Worm (Caenorhabditis elegans) whole organism, late embryonic: ENCODE results near the gene pgl-1.

Source experiments
- C38D4.7 ChIP-seq: fragments of 200-800 bp; sonication (Bioruptor generic); optimal IDR thresholded peaks from 2 replicates; lab custom pipeline; 2018; ENCODE audit warnings: mild to moderate bottlenecking, missing genetic modification characterization, moderate library complexity, missing compliant biosample characterization
- K02D7.2 ChIP-seq: sonication (generic microtip); optimal IDR thresholded peaks from 2 replicates; lab custom pipeline; 2017; ENCODE audit warnings: mild to moderate bottlenecking, missing genetic modification characterization, missing compliant biosample characterization
- K09A11.1 ChIP-seq: sonication (generic microtip); optimal IDR thresholded peaks from 2 replicates; lab custom pipeline; 2017; ENCODE audit warnings: antibody characterized with exemption, mild to moderate bottlenecking, missing genetic modification characterization, missing compliant biosample characterization; ENCODE audit not compliant: insufficient read depth
- ceh-14 ChIP-seq: sonication (generic microtip); optimal IDR thresholded peaks from 2 replicates; lab custom pipeline; 2016; ENCODE audit warnings: missing genotype, missing genetic modification characterization, missing compliant biosample characterization
- ceh-22 ChIP-seq: sonication (generic microtip); optimal IDR thresholded peaks from 2 replicates; lab custom pipeline; 2017; ENCODE audit warnings: missing biosample characterization, missing genetic modification characterization
- ceh-30 ChIP-seq: fragments of 150-350 bp; optimal IDR thresholded peaks from 2 replicates; lab custom pipeline; 2014; ENCODE audit warnings: missing biosample characterization, missing genetic modification characterization
- ceh-31 ChIP-seq: sonication (generic microtip); optimal IDR thresholded peaks from 2 replicates; lab custom pipeline; 2016; ENCODE audit warnings: missing genetic modification characterization, missing compliant biosample characterization
- ceh-34 ChIP-seq: sonication (generic microtip); optimal IDR thresholded peaks from 2 replicates; lab custom pipeline; 2016; ENCODE audit warnings: mild to moderate bottlenecking, missing genetic modification characterization, missing compliant biosample characterization
- ceh-48 ChIP-seq: sonication (generic microtip); optimal IDR thresholded peaks from 2 replicates; lab custom pipeline; 2016; ENCODE audit warnings: missing genetic modification characterization, inconsistent platforms, missing compliant biosample characterization
- dve-1 ChIP-seq: sonication (generic microtip); optimal IDR thresholded peaks from 2 replicates; lab custom pipeline; 2017; ENCODE audit warnings: antibody characterized with exemption, mild to moderate bottlenecking, missing genetic modification characterization, missing compliant biosample characterization
- ets-4 ChIP-seq: sonication (generic microtip); optimal IDR thresholded peaks from 2 replicates; lab custom pipeline; 2016; ENCODE audit warnings: missing genetic modification characterization, missing compliant biosample characterization
- eyg-1 ChIP-seq: sonication (generic microtip); optimal IDR thresholded peaks from 2 replicates; lab custom pipeline; 2016; ENCODE audit warnings: missing genotype, missing genetic modification characterization, missing compliant biosample characterization
- fax-1 ChIP-seq: sonication (generic microtip); optimal IDR thresholded peaks from 2 replicates; lab custom pipeline; 2016; ENCODE audit warnings: missing genotype, missing genetic modification characterization, missing compliant biosample characterization
- fkh-10 ChIP-seq: fragments of 150-350 bp; optimal IDR thresholded peaks from 2 replicates; lab custom pipeline; 2014; ENCODE audit warnings: missing biosample characterization, missing genetic modification reagents, missing genetic modification characterization
- hlh-30 ChIP-seq: sonication (generic microtip); optimal IDR thresholded peaks from 2 replicates; lab custom pipeline; 2017; ENCODE audit warnings: antibody characterized with exemption, missing genetic modification characterization, missing compliant biosample characterization; ENCODE audit not compliant: insufficient read depth
- hlh-6 ChIP-seq: sonication (generic microtip); optimal IDR thresholded peaks from 2 replicates; lab custom pipeline; 2016; ENCODE audit warnings: missing genotype, missing genetic modification characterization, missing compliant biosample characterization
- hlh-8 ChIP-seq: sonication (generic microtip); optimal IDR thresholded peaks from 2 replicates; lab custom pipeline; 2016; ENCODE audit warnings: missing genotype, missing genetic modification characterization, missing compliant biosample characterization
- lim-6 ChIP-seq: sonication (generic microtip); optimal IDR thresholded peaks from 2 replicates; lab custom pipeline; 2016; ENCODE audit warnings: missing genetic modification characterization, missing compliant biosample characterization
- mec-3 ChIP-seq: sonication (generic microtip); optimal IDR thresholded peaks from 2 replicates; lab custom pipeline; 2016; ENCODE audit warnings: borderline replicate concordance, missing genetic modification characterization, missing compliant biosample characterization
- nfya-1 ChIP-seq: sonication (generic microtip); optimal IDR thresholded peaks from 2 replicates; lab custom pipeline; 2017; ENCODE audit warnings: missing genetic modification characterization, mild to moderate bottlenecking, missing compliant biosample characterization, antibody characterized with exemption, moderate library complexity
- nhr-11 ChIP-seq: fragments of 150-350 bp; optimal IDR thresholded peaks from 2 replicates; lab custom pipeline; 2014; ENCODE audit warnings: missing biosample characterization, missing genetic modification characterization
- nhr-232 ChIP-seq: sonication (generic microtip); optimal IDR thresholded peaks from 2 replicates; lab custom pipeline; 2016; ENCODE audit warnings: missing genetic modification characterization, missing compliant biosample characterization
- pag-3 ChIP-seq: sonication (generic microtip); optimal IDR thresholded peaks from 2 replicates; lab custom pipeline; 2016; ENCODE audit warnings: missing compliant biosample characterization, missing genetic modification characterization, borderline replicate concordance
- pat-9 ChIP-seq: fragments of 200-800 bp; sonication (Bioruptor generic); optimal IDR thresholded peaks from 2 replicates; lab custom pipeline; 2018; ENCODE audit warnings: mild to moderate bottlenecking, missing genetic modification characterization, moderate library complexity, missing compliant biosample characterization
- pax-1 ChIP-seq: fragments of 150-350 bp; optimal IDR thresholded peaks from 2 replicates; lab custom pipeline; 2014; ENCODE audit warnings: missing biosample characterization, missing genetic modification characterization
- pha-2 ChIP-seq: sonication (generic microtip); optimal IDR thresholded peaks from 2 replicates; lab custom pipeline; 2017; ENCODE audit warnings: mild to moderate bottlenecking, missing genetic modification characterization, missing compliant biosample characterization
- pqm-1 ChIP-seq: sonication (generic microtip); optimal IDR thresholded peaks from 2 replicates; lab custom pipeline; 2016; ENCODE audit warnings: missing genetic modification characterization, missing compliant biosample characterization
- ref-2 ChIP-seq: sonication (generic microtip); optimal IDR thresholded peaks from 2 replicates; lab custom pipeline; 2016; ENCODE audit warnings: missing genetic modification characterization, missing compliant biosample characterization
- tbx-2 ChIP-seq: sonication (generic microtip); optimal IDR thresholded peaks from 2 replicates; lab custom pipeline; 2016; ENCODE audit warnings: missing genetic modification characterization, missing compliant biosample characterization
- unc-42 ChIP-seq: sonication (generic microtip); optimal IDR thresholded peaks from 2 replicates; lab custom pipeline; 2016; ENCODE audit warnings: missing genotype, missing genetic modification characterization, missing compliant biosample characterization
- unc-55 ChIP-seq: sonication (generic microtip); optimal IDR thresholded peaks from 2 replicates; lab custom pipeline; 2017; ENCODE audit warnings: missing biosample characterization, missing genetic modification reagents, missing genetic modification characterization
- unc-86 ChIP-seq: sonication (generic microtip); optimal IDR thresholded peaks from 2 replicates; lab custom pipeline; 2016; ENCODE audit warnings: missing genetic modification characterization, missing compliant biosample characterization
- zip-5 ChIP-seq: sonication (generic microtip); optimal IDR thresholded peaks from 2 replicates; lab custom pipeline; 2016; ENCODE audit warnings: missing genetic modification characterization, missing compliant biosample characterization

The pgl-1 gene

DNA sequence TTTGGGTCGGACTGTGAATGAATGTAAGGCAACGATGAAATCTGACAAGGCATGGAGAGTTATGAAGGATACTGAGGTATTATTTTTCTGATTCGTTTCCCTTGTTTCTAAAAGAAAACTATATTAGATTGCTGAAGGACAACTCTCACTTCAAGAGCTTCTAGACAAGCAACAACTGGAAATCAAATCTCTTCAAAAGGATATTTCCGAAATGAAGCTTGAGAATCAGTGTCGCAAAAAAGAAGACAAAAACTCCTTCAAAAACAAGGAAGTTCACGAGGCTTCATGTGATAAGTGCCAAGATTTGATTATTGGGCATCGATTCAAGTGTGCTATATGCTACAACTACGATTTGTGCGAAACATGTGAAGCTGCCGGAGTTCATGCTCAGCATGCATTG is 41.5 kb upstream of the pgl-1 start:
- TF ChIP-seq ets-4 (tag; lab: Kevin White, UChicago) (no peak), mec-3 (tag; lab: Kevin White, UChicago) (no peak), ref-2 (tag; lab: Kevin White, UChicago) (no peak), ceh-31 (no peak), zip-5 (tag; lab: Kevin White, UChicago) (no peak), fkh-10 (no peak), unc-86 (tag; lab: Kevin White, UChicago) (no peak), tbx-2 (tag; lab: Kevin White, UChicago) (no peak), eyg-1 (tag; lab: Kevin White, UChicago) (no peak)

DNA sequence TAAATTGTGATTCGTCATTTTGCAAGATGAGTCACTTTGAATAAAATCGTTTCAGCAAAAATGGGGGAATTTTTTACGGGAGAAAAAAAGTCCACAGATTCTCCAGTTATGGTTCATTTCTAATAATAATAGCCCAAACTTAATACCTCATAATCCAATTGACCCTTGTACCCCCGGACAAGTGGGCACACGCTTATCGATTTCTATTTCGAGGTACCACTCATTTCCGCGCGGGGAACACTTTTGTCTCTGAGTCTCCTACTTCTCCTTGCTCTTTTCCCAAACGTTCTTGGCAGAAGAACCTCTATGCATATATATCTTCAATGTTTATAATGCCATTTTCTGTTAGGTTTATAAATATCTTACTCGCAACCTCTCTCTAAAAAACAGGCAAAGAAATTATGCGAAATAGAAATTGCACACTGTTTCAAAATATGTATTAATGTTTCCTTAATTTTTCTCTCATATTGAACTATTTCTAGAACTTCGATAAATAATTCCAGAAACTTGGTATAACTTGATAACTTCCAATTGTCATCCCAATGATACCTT is 40.1 kb upstream of the pgl-1 start, which contains the start of gene gldi-4:
Gene gldi-4 (plus strand): TSS at position 502 of the 552 bp plus-strand sequence.
- TF ChIP-seq unc-42 (tag; lab: Kevin White, UChicago) (peak; percentile 22), lim-6 (tag; lab: Kevin White, UChicago) (no peak), ceh-30 (tag; lab: Kevin White, UChicago) (no peak), ceh-48 (tag; lab: Kevin White, UChicago) (peak; percentile 69)

DNA sequence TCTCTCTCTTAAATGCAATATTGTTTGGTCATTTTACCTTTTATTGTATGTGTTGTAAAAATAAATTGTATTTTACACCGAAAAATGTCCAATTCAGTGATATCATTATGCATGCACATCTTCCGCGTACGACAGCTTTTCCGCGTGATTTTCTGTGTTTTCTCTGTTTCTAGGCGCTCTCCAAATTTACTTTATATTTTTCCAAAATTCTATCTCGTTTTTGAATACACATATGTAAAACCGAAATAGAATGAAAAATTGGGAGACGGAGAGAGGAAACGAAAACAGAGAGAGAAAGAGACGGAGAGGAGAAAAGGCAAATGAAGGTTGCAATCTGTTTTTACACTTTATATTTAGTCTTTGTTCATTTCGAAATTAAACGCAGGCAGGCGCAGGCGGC is 39.4 kb upstream of the pgl-1 start:
- no peak for TF ChIP-seq unc-86 (tag; lab: Kevin White, UChicago)
- TF ChIP-seq hlh-30: peak; percentile 60
- TF ChIP-seq pat-9 (tag; lab: Kevin White, UChicago): no peak
- TF ChIP-seq hlh-6: no peak
- no peak for TF ChIP-seq nhr-232 (tag; lab: Kevin White, UChicago)
- TF ChIP-seq ceh-34 (tag; lab: Kevin White, UChicago): peak; percentile 13
- no peak for TF ChIP-seq C38D4.7 (GFP tag; lab: Kevin White, UChicago)
- TF ChIP-seq hlh-8 (tag; lab: Kevin White, UChicago): peak; percentile 2
- TF ChIP-seq unc-55 (GFP tag; lab: Kevin White, UChicago): peak; percentile 81
- TF ChIP-seq K02D7.2 (tag; lab: Kevin White, UChicago): no peak
- TF ChIP-seq lim-6 (tag; lab: Kevin White, UChicago): no peak
- no peak for TF ChIP-seq pha-2 (tag; lab: Kevin White, UChicago)
- TF ChIP-seq ceh-31: peak; percentile 33
- TF ChIP-seq pag-3: no peak
- TF ChIP-seq ceh-22 (tag; lab: Kevin White, UChicago): no peak
- TF ChIP-seq tbx-2 (tag; lab: Kevin White, UChicago): peak; percentile 11
- TF ChIP-seq unc-42 (tag; lab: Kevin White, UChicago): peak; percentile 52
- TF ChIP-seq nhr-11 (tag; lab: Kevin White, UChicago): no peak
- peak; percentile 14 for TF ChIP-seq dve-1 (tag; lab: Kevin White, UChicago)
- peak; percentile 61 for TF ChIP-seq nfya-1

DNA sequence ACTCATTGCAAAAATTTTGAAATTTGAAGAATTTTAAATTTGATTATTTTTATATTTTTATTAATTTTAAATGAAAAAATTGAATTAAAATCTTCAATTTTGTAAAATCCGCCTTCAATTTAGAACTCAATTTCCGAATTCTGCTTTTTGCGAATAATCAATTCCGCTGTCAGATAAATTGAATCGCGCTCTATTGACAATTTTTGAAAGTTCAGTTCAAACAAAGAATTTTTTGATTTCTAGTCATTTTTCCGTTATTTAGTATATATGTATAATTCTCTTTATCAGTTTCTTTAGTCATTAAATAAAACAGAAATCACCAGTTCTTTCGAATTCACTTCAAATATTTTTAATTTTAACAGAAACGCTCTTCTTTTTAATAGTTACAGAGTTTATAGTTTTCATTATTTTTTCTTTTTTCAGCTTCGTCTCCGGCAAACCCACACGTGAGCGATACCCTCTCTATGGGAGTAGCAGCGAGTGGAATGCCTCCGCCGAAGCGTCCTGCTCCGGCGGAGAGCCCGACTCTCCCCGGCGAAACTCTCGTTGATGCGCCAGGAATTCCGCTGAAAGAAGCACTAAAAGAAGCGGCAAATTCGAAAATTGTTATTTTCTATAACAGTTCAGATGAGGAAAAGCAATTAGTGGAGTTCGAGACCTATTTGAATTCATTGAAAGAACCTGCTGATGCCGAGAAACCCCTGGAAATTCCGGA is 35.8 kb upstream of the pgl-1 start:
- no peak for TF ChIP-seq C38D4.7 (GFP tag; lab: Kevin White, UChicago)
- TF ChIP-seq K02D7.2 (tag; lab: Kevin White, UChicago): no peak
- TF ChIP-seq ceh-48 (tag; lab: Kevin White, UChicago): no peak
- no peak for TF ChIP-seq fax-1 (tag; lab: Kevin White, UChicago)
- no peak for TF ChIP-seq ceh-14 (tag; lab: Kevin White, UChicago)
- TF ChIP-seq K09A11.1 (tag; lab: Kevin White, UChicago): no peak
- TF ChIP-seq nhr-232 (tag; lab: Kevin White, UChicago): no peak
- no peak for TF ChIP-seq pax-1 (tag; lab: Kevin White, UChicago)
- TF ChIP-seq pqm-1 (tag; lab: Kevin White, UChicago): no peak
